Worm (Caenorhabditis elegans): ENCODE data around the gene scd-1.

scd-1 gene

ce11 chrX:12517307-12517706 is 8.3 kb downstream of the scd-1 start (continued):
- TF ChIP-seq dmd-8 (GFP tag; IDR thresholded peaks at IDR 0.05) (no peak), daf-19 (GFP tag; conservative IDR thresholded peaks at IDR 0.05) (0 out of 2 replicates have a peak, but pooled peaks have one; percentile 24), mes-2 (tag; optimal IDR thresholded peaks at IDR 0.05; ENCODE audit: poor library complexity, severe bottlenecking) (peak; percentile 22), nhr-41 (GFP tag; IDR thresholded peaks at IDR 0.05) (no peak), fos-1 (tag; optimal IDR thresholded peaks at IDR 0.05) (no peak), zfp-2 (tag; optimal IDR thresholded peaks at IDR 0.05) (no peak), lir-3 (tag; optimal IDR thresholded peaks at IDR 0.05) (no peak), aha-1 (tag) (peak; percentile 92), F44E2.7 (GFP tag; IDR thresholded peaks at IDR 0.05) (no peak), nhr-28 (tag; optimal IDR thresholded peaks at IDR 0.05) (peak; percentile 43), hif-1 (tag; optimal IDR thresholded peaks at IDR 0.05) (peak in 1 of 2 experiments; percentile 94), pha-4 (GFP tag; IDR thresholded peaks at IDR 0.05) (no peak), pha-4 (tag; optimal IDR thresholded peaks at IDR 0.05) (no peak), lim-7 (GFP tag; IDR thresholded peaks at IDR 0.05) (no peak), daf-12 (tag; optimal IDR thresholded peaks at IDR 0.05) (no peak), hmg-1.1 (GFP tag; IDR thresholded peaks at IDR 0.05) (peak; percentile 14; the same call in 1 of the 2 replicates), aly-2 (tag; optimal IDR thresholded peaks at IDR 0.05) (no peak), tra-1 (GFP tag; IDR thresholded peaks at IDR 0.05) (0 out of 2 replicates have a peak, but pooled peaks have one; percentile 48), zip-11 (GFP tag; IDR thresholded peaks at IDR 0.05) (no peak), Y5F2A.4 (GFP tag; optimal IDR thresholded peaks at IDR 0.05) (no peak), attf-4 (tag; optimal IDR thresholded peaks at IDR 0.05) (no peak), rbr-2 (tag; optimal IDR thresholded peaks at IDR 0.05) (peak; percentile 19), lin-13 (GFP tag; optimal IDR thresholded peaks at IDR 0.05) (no peak), unc-39 (tag; optimal IDR thresholded peaks at IDR 0.05) (no peak), daf-16 (GFP tag; optimal IDR thresholded peaks at IDR 0.05) (peak in 1 of 2 experiments; percentile 7), daf-16 (tag; optimal IDR thresholded peaks at IDR 0.05) (peak; percentile 71), F37D6.2 (tag; optimal IDR thresholded peaks at IDR 0.05) (no peak), F10B5.3 (tag; optimal IDR thresholded peaks at IDR 0.05) (no peak)

DNA sequence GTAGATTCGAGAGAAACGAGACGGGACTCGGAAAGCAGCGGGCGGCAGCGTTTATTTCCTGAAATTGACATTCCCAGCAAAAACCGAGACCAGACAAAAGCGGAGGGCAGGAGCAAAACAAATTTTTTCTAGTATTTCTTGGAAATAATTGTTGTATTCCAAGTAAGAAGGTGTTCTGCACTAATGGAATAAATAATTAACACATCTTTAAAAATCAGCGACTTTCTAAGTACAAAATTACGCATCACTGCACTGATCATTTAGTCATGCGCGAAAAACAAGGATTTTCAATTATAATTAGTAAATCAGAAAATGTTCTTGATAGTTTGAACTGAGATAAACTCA is 9.1 kb downstream of the scd-1 start:
- TF ChIP-seq rbr-2 (tag; optimal IDR thresholded peaks at IDR 0.05) (peak; percentile 6), fkh-10 (GFP tag; optimal IDR thresholded peaks at IDR 0.05) (peak; percentile 12), daf-12 (tag; optimal IDR thresholded peaks at IDR 0.05) (no peak), ctbp-1 (GFP tag; IDR thresholded peaks at IDR 0.05) (peak; percentile 39; the same call in 1 of the 2 replicates), pqm-1 (tag; optimal IDR thresholded peaks at IDR 0.05) (no peak), aha-1 (tag) (peak; percentile 57), ceh-20 (GFP tag; IDR thresholded peaks at IDR 0.05) (no peak), jun-1 (tag; optimal IDR thresholded peaks at IDR 0.05) (no peak), egl-43 (GFP tag; IDR thresholded peaks at IDR 0.05) (peak; percentile 63), duxl-1 (tag; optimal IDR thresholded peaks at IDR 0.05; ENCODE audit: poor library complexity) (no peak), nhr-11 (tag; optimal IDR thresholded peaks at IDR 0.05) (peak; percentile 65)

DNA sequence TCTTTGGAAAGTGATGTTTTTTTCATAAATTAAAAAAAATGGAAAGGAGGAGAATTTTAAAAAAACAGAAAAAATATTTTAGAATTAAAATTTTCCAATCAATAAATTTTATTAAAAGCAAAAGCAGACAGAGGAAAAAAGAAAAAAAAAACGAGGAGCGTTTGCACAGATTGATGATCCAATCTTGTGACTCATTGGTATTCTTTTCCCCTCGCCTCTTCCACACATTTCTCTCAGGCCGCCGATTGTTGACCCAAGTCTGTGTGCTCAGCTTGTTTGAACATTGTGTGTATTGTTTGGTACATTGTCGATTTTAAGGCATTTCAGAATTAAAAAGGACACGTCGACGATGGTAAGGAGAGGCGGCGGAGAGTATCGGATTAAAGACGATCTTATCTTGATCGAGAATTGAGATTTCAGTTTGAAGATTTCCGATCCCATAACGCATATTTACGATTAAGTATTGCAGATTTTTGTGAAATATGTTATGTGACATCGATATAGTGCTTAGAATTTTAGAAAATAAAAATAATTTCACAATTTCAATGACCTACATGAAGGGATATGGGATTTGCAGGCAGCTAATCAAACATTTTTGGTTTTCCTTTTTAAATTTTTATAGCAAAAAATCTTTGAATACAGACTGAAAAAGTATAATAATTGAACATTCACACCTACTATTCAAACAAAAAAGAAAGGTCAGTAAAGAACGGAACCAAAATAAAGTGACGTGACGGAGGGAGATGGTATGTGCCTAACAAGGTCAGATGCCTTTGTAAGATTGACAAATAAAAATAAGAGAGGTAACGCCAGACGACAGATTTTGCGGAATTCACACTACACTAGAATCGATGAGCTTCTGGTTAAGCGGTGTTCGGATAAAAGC is 9.8 kb downstream of the scd-1 start:
- TF ChIP-seq zfp-3 (GFP tag; conservative IDR thresholded peaks at IDR 0.05) (no peak), tra-1 (GFP tag; IDR thresholded peaks at IDR 0.05) (no peak), unc-39 (tag; optimal IDR thresholded peaks at IDR 0.05) (no peak), rbr-2 (tag; optimal IDR thresholded peaks at IDR 0.05) (no peak), Y75B8A.6 (GFP tag; IDR thresholded peaks at IDR 0.05) (no peak), snpc-1.2 (GFP tag; IDR thresholded peaks at IDR 0.05) (no peak), Y5F2A.4 (GFP tag; optimal IDR thresholded peaks at IDR 0.05) (no peak), nhr-10 (tag; optimal IDR thresholded peaks at IDR 0.05) (no peak), fkh-10 (GFP tag; optimal IDR thresholded peaks at IDR 0.05) (no peak), Y105C5A.15 (GFP tag; IDR thresholded peaks at IDR 0.05) (no peak), ceh-20 (GFP tag; IDR thresholded peaks at IDR 0.05) (no peak), nhr-111 (GFP tag; optimal IDR thresholded peaks at IDR 0.05) (no peak), nhr-237 (tag; optimal IDR thresholded peaks at IDR 0.05) (no peak), aly-2 (tag; optimal IDR thresholded peaks at IDR 0.05) (no peak), nhr-6 (tag; optimal IDR thresholded peaks at IDR 0.05) (peak; percentile 32), tag-97 (GFP tag; IDR thresholded peaks at IDR 0.05) (no peak), dmd-8 (GFP tag; IDR thresholded peaks at IDR 0.05) (no peak), daf-16 (GFP tag; optimal IDR thresholded peaks at IDR 0.05) (no peak), daf-16 (tag; optimal IDR thresholded peaks at IDR 0.05) (peak; percentile 1), dve-1 (tag; optimal IDR thresholded peaks at IDR 0.05; ENCODE audit: insufficient read depth) (no peak), jun-1 (tag; optimal IDR thresholded peaks at IDR 0.05) (no peak), hlh-30 (tag; optimal IDR thresholded peaks at IDR 0.05; ENCODE audit: insufficient read depth) (peak; percentile 55)

Measured in whole organism, L4 larva.